Fruit fly (Drosophila melanogaster): ENCODE data around the gene mrn.

mrn gene

DNA sequence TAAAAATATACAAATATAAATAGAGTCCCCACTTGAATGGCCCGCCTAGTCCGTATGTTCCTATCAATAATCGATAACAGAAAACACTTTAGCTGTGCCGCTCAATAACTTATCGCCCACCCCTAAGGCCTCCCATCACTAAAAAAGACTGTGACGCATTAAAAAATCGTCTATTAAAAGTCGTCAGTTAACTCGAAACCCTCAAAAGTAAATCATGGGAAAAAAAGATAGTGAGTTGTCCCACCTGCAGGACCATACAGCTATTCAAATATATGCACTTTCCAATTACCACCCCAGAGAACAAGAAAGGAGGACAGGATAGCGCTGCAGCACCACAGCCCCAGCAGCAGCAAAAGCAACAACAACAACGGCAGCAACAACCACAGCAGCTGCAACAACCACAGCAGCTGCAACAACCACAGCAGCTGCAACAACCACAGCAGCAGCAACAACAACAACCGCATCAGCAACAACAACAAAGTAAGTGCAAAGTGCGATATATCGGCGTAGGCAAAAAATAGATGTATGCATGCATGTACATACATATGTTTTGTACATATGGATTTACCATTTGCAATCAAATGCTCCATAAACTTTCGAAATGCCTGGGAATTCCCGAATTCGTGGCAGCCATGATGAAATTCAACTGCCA, 26.2 kb downstream of the mrn start, which contains the start of gene AGO2 (continued):
- TF ChIP-seq CG13424 (tag; optimal IDR thresholded peaks at IDR 0.05), result peak; percentile 8
- TF ChIP-seq HmgZ (tag; optimal IDR thresholded peaks at IDR 0.05), result no peak
- TF ChIP-seq NK7.1 (GFP tag; optimal IDR thresholded peaks at IDR 0.05), result no peak
- peak; percentile 43 for TF ChIP-seq lbe (GFP tag; optimal IDR thresholded peaks at IDR 0.05)
- 0 out of 2 replicates have a peak, but pooled peaks have one; percentile 28 for TF ChIP-seq CG6689 (GFP tag; IDR thresholded peaks at IDR 0.05)
- TF ChIP-seq Oli (tag; optimal IDR thresholded peaks at IDR 0.05), result no peak
- TF ChIP-seq klu (GFP tag; IDR thresholded peaks at IDR 0.05), result no peak
- no peak for TF ChIP-seq CG2129 (GFP tag; IDR thresholded peaks at IDR 0.05; ENCODE audit: partially characterized antibody)
- no peak for TF ChIP-seq sim (GFP tag; IDR thresholded peaks at IDR 0.05)
- no peak for TF ChIP-seq Max (GFP tag; optimal IDR thresholded peaks at IDR 0.05)
- peak; percentile 62 for TF ChIP-seq pzg (GFP tag; optimal IDR thresholded peaks at IDR 0.05)
- peak; percentile 69; the same call in 2 of the 3 replicates for TF ChIP-seq zen2 (GFP tag; IDR thresholded peaks at IDR 0.05; ENCODE audit: partially characterized antibody)
- TF ChIP-seq Hr78 (GFP tag; optimal IDR thresholded peaks at IDR 0.05), result no peak
- TF ChIP-seq CG13296 (GFP tag; optimal IDR thresholded peaks at IDR 0.05), result peak; percentile 28
- 0 out of 3 replicates have a peak, but pooled peaks have one; percentile 46 for TF ChIP-seq CG2199 (GFP tag; IDR thresholded peaks at IDR 0.05)
- TF ChIP-seq trem (tag; optimal IDR thresholded peaks at IDR 0.05), result peak; percentile 66
- peak; percentile 92 for TF ChIP-seq YL-1 (GFP tag; optimal IDR thresholded peaks at IDR 0.05)
- TF ChIP-seq Awh (GFP tag; IDR thresholded peaks at IDR 0.05), result no peak
- TF ChIP-seq CG12659 (GFP tag; optimal IDR thresholded peaks at IDR 0.05), result peak; percentile 53
- peak; percentile 17 for TF ChIP-seq CG15601 (tag; optimal IDR thresholded peaks at IDR 0.05)
- TF ChIP-seq CG1529 (GFP tag; optimal IDR thresholded peaks at IDR 0.05), result no peak
- no peak for TF ChIP-seq CG12104 (GFP tag; optimal IDR thresholded peaks at IDR 0.05)
- TF ChIP-seq dimm (GFP tag; IDR thresholded peaks at IDR 0.05), result no peak
- TF ChIP-seq Hr51 (GFP tag; optimal IDR thresholded peaks at IDR 0.05), result peak in 1 of 2 experiments; percentile 61
- TF ChIP-seq Atf6 (GFP tag; IDR thresholded peaks at IDR 0.05), result no peak
- peak; percentile 59; the same call in 2 of the 3 replicates for TF ChIP-seq CG14860 (GFP tag; IDR thresholded peaks at IDR 0.05; ENCODE audit: partially characterized antibody)
- no peak for TF ChIP-seq CG4707 (GFP tag; optimal IDR thresholded peaks at IDR 0.05)
- peak; percentile 19 for TF ChIP-seq Nf-YC (tag; optimal IDR thresholded peaks at IDR 0.05)
- no peak for TF ChIP-seq ci (GFP tag; IDR thresholded peaks at IDR 0.05)
- TF ChIP-seq CG16815 (GFP tag; optimal IDR thresholded peaks at IDR 0.05), result no peak
- TF ChIP-seq CG3281 (GFP tag; optimal IDR thresholded peaks at IDR 0.05), result no peak
- TF ChIP-seq CG5245 (GFP tag; optimal IDR thresholded peaks at IDR 0.05), result no peak
- no peak for TF ChIP-seq psq (GFP tag; optimal IDR thresholded peaks at IDR 0.05)
- no peak for TF ChIP-seq B-H2 (GFP tag; optimal IDR thresholded peaks at IDR 0.05)
- TF ChIP-seq CG8359 (GFP tag; optimal IDR thresholded peaks at IDR 0.05; ENCODE audit: borderline replicate concordance), result no peak
- TF ChIP-seq CG1602 (GFP tag; optimal IDR thresholded peaks at IDR 0.05), result no peak
- TF ChIP-seq CG15073 (GFP tag; optimal IDR thresholded peaks at IDR 0.05), result no peak
- TF ChIP-seq CG9817 (tag; optimal IDR thresholded peaks at IDR 0.05), result no peak
- TF ChIP-seq lov (optimal IDR thresholded peaks at IDR 0.05), result no peak
- TF ChIP-seq lov (GFP tag; IDR thresholded peaks at IDR 0.05), result no peak
- no peak for TF ChIP-seq Meics (GFP tag; optimal IDR thresholded peaks at IDR 0.05)
- TF ChIP-seq fru (optimal IDR thresholded peaks at IDR 0.05), result no peak
- no peak for TF ChIP-seq Ptx1 (GFP tag; IDR thresholded peaks at IDR 0.05)
- TF ChIP-seq Dll (GFP tag; IDR thresholded peaks at IDR 0.05; ENCODE audit: partially characterized antibody), result peak; percentile 73
- peak; percentile 17 for TF ChIP-seq Six4 (GFP tag; optimal IDR thresholded peaks at IDR 0.05)
- no peak for TF ChIP-seq az2 (GFP tag; optimal IDR thresholded peaks at IDR 0.05)
- TF ChIP-seq otp (GFP tag; IDR thresholded peaks at IDR 0.05), result no peak
- TF ChIP-seq zen (tag; optimal IDR thresholded peaks at IDR 0.05), result no peak
- no peak for TF ChIP-seq dan (GFP tag; IDR thresholded peaks at IDR 0.05)
- no peak for TF ChIP-seq CG18599 (GFP tag; optimal IDR thresholded peaks at IDR 0.05)

Measured in whole organism, embryonic.